Worm (Caenorhabditis elegans) whole organism, L4 larva: ENCODE results near the gene clec-137.

Experiments used
- daf-12 ChIP-seq: fragments of 150-350 bp; optimal IDR thresholded peaks from 2 replicates; lab custom pipeline; 2014; ENCODE audit warnings: missing biosample characterization, missing genetic modification reagents, missing genetic modification characterization
- skn-1 ChIP-seq: fragments of 150-350 bp; optimal IDR thresholded peaks from 2 replicates; lab custom pipeline; 2014; ENCODE audit warnings: missing biosample characterization, missing genetic modification characterization
- ztf-11 ChIP-seq: fragments of 150-350 bp; optimal IDR thresholded peaks from 2 replicates; lab custom pipeline; 2014; ENCODE audit warnings: missing biosample characterization, missing genetic modification characterization

- TF ChIP-seq ztf-11 (tag; lab: Kevin White, UChicago) (no peak), daf-12 (no peak), skn-1 (tag; lab: Kevin White, UChicago) (no peak)
Observed at ce11 chrII:4573084-4573483, 44.8 kb downstream of the clec-137 start.
